Fruit fly (Drosophila melanogaster) whole organism, embryonic: Measurements from ENCODE around the gene Tet.

Experiments
- CG11560 ChIP-seq: fragments of 200-800 bp; sonication (Bioruptor generic); IDR thresholded peaks from 3 replicates; pipeline ENCODE4 v1.3.6; 2022; ENCODE audit warnings: missing biosample characterization, missing genetic modification characterization
- CG13894 ChIP-seq: fragments of 200-800 bp; sonication (Bioruptor generic); optimal IDR thresholded peaks from 3 replicates; lab custom pipeline; 2018; ENCODE audit warnings: missing biosample characterization, mild to moderate bottlenecking, missing genetic modification characterization, moderate library complexity
- CG17568 ChIP-seq: fragments of 200-800 bp; sonication (Bioruptor generic); optimal IDR thresholded peaks from 2 replicates; lab custom pipeline; 2018; ENCODE audit warnings: missing biosample characterization, mild to moderate bottlenecking, missing genetic modification characterization, moderate library complexity
- CG18476 ChIP-seq: fragments of 200-800 bp; sonication (Bioruptor generic); optimal IDR thresholded peaks from 2 replicates; lab custom pipeline; 2016; ENCODE audit warnings: missing biosample characterization, mild to moderate bottlenecking, missing genetic modification characterization
- CG30020 ChIP-seq: fragments of 200-800 bp; optimal IDR thresholded peaks from 2 replicates; lab custom pipeline; 2019; ENCODE audit warnings: missing biosample characterization, mild to moderate bottlenecking, missing genetic modification characterization, moderate library complexity
- CG6689 ChIP-seq: fragments of 200-800 bp; sonication (Bioruptor generic); IDR thresholded peaks from 2 replicates; pipeline ENCODE4 v1.3.6; 2022; ENCODE audit warnings: missing biosample characterization, missing genetic modification characterization
- CG6791 ChIP-seq: fragments of 200-800 bp; sonication (Bioruptor generic); IDR thresholded peaks from 3 replicates; pipeline ENCODE4 v1.3.6; 2022; ENCODE audit warnings: missing biosample characterization, missing genetic modification characterization; ENCODE audit not compliant: partially characterized antibody
- CG8290 ChIP-seq, 3 experiments: fragments of 200-800 bp; sonication (Bioruptor generic); optimal IDR thresholded peaks; 2 replicates each; lab custom pipeline; 2016 to 2019; ENCODE audit warnings: missing biosample characterization in 3 of 3, missing genetic modification characterization in 3 of 3, mild to moderate bottlenecking in 2 of 3, moderate library complexity in 1 of 3
- CG8944 ChIP-seq: fragments of 200-800 bp; sonication (Bioruptor generic); optimal IDR thresholded peaks from 3 replicates; lab custom pipeline; 2016; ENCODE audit warnings: missing biosample characterization, missing genetic modification characterization
- CG9932 ChIP-seq: fragments of 200-800 bp; sonication (Bioruptor generic); IDR thresholded peaks from 2 replicates; pipeline ENCODE4 v1.3.6; 2022; ENCODE audit warnings: missing biosample characterization, missing genetic modification characterization
- CHES-1-like ChIP-seq: fragments of 200-800 bp; sonication (Bioruptor generic); optimal IDR thresholded peaks from 2 replicates; lab custom pipeline; 2016; ENCODE audit warnings: missing biosample characterization, missing genetic modification characterization
- CoRest ChIP-seq: fragments of 200-800 bp; sonication (Bioruptor generic); optimal IDR thresholded peaks from 3 replicates; lab custom pipeline; 2018; ENCODE audit warnings: missing biosample characterization, mild to moderate bottlenecking, missing genetic modification characterization, moderate library complexity
- E2f2 ChIP-seq: fragments of 200-800 bp; sonication (Bioruptor generic); IDR thresholded peaks from 2 replicates; pipeline ENCODE4 v1.3.6; 2022; ENCODE audit warnings: missing biosample characterization, missing genetic modification characterization
- Elba2 ChIP-seq: fragments of 200-800 bp; sonication (Bioruptor generic); optimal IDR thresholded peaks from 3 replicates; lab custom pipeline; 2016; ENCODE audit warnings: missing biosample characterization, missing genetic modification characterization
- Fer2 ChIP-seq: fragments of 200-800 bp; sonication (Bioruptor generic); optimal IDR thresholded peaks from 2 replicates; lab custom pipeline; 2018; ENCODE audit warnings: missing biosample characterization, mild to moderate bottlenecking, missing genetic modification characterization, moderate library complexity
- Gsc ChIP-seq: fragments of 200-800 bp; sonication (Bioruptor generic); IDR thresholded peaks from 2 replicates; pipeline ENCODE4 v1.3.6; 2022; ENCODE audit warnings: missing biosample characterization, missing genetic modification characterization
- HLH3B ChIP-seq: fragments of 200-800 bp; sonication (Bioruptor generic); IDR thresholded peaks from 2 replicates; pipeline ENCODE4 v1.3.6; 2022; ENCODE audit warnings: missing biosample characterization, missing genetic modification characterization
- HmgD ChIP-seq: fragments of 200-800 bp; sonication (Bioruptor generic); optimal IDR thresholded peaks from 3 replicates; lab custom pipeline; 2016; ENCODE audit warnings: missing biosample characterization, missing genetic modification characterization
- Hr51 ChIP-seq, 2 experiments: fragments of 200-800 bp; sonication (Bioruptor generic); optimal IDR thresholded peaks; 2 replicates in 1 of 2; 3 replicates in 1 of 2; lab custom pipeline; 2016 to 2018; ENCODE audit warnings: missing biosample characterization in 2 of 2, missing genetic modification characterization in 2 of 2, mild to moderate bottlenecking in 1 of 2, moderate library complexity in 1 of 2
- Lhr ChIP-seq: fragments of 200-800 bp; sonication (Bioruptor generic); optimal IDR thresholded peaks from 3 replicates; lab custom pipeline; 2017; ENCODE audit warnings: mild to moderate bottlenecking, missing biosample characterization, missing genetic modification reagents, missing genetic modification characterization
- MTF-1 ChIP-seq: fragments of 200-800 bp; sonication (Bioruptor generic); optimal IDR thresholded peaks from 2 replicates; lab custom pipeline; 2018; ENCODE audit warnings: missing biosample characterization, mild to moderate bottlenecking, missing genetic modification characterization, borderline replicate concordance
- Myb ChIP-seq: fragments of 200-800 bp; sonication (Bioruptor generic); optimal IDR thresholded peaks from 2 replicates; lab custom pipeline; 2016; ENCODE audit warnings: missing biosample characterization, missing genetic modification characterization
- NFAT ChIP-seq: fragments of 200-800 bp; sonication (Bioruptor generic); IDR thresholded peaks from 2 replicates; pipeline ENCODE4 v1.3.6; 2022; ENCODE audit warnings: missing biosample characterization, missing genetic modification characterization
- Nf-YB ChIP-seq: fragments of 200-800 bp; sonication (Bioruptor generic); optimal IDR thresholded peaks from 3 replicates; lab custom pipeline; 2019; ENCODE audit warnings: missing biosample characterization, mild to moderate bottlenecking, missing genetic modification characterization, moderate library complexity
- Pdp1 ChIP-seq, 2 experiments: fragments of 200-800 bp; sonication (Bioruptor generic); optimal IDR thresholded peaks; 3 replicates each; lab custom pipeline; 2016; ENCODE audit warnings: missing biosample characterization in 2 of 2, missing genetic modification characterization in 2 of 2, mild to moderate bottlenecking in 1 of 2, moderate library complexity in 1 of 2
- Sin3A ChIP-seq: fragments of >200 bp; optimal IDR thresholded peaks from 2 replicates; lab custom pipeline; 2018
- Sry-δ ChIP-seq: fragments of 200-800 bp; sonication (Bioruptor generic); optimal IDR thresholded peaks from 2 replicates; lab custom pipeline; 2016; ENCODE audit warnings: missing biosample characterization, missing genetic modification characterization
- Vsx1 ChIP-seq: fragments of 200-800 bp; sonication (Bioruptor generic); optimal IDR thresholded peaks from 2 replicates; lab custom pipeline; 2017; ENCODE audit warnings: missing biosample characterization, mild to moderate bottlenecking, missing genetic modification characterization, missing genetic modification reagents
- abd-A ChIP-seq: fragments of 200-800 bp; sonication (Bioruptor generic); optimal IDR thresholded peaks from 3 replicates; lab custom pipeline; 2019; ENCODE audit warnings: missing biosample characterization, mild to moderate bottlenecking, missing genetic modification characterization, moderate library complexity
- ash1 ChIP-seq: fragments of 200-800 bp; sonication (Bioruptor generic); optimal IDR thresholded peaks from 2 replicates; lab custom pipeline; 2018; ENCODE audit warnings: missing biosample characterization, mild to moderate bottlenecking, missing genetic modification characterization
- btn ChIP-seq: fragments of 200-800 bp; sonication (Bioruptor generic); optimal IDR thresholded peaks from 2 replicates; lab custom pipeline; 2016; ENCODE audit warnings: missing biosample characterization, missing genetic modification characterization
- cg ChIP-seq: fragments of 200-800 bp; sonication (Bioruptor generic); optimal IDR thresholded peaks from 3 replicates; lab custom pipeline; 2019; ENCODE audit warnings: missing biosample characterization, mild to moderate bottlenecking, missing genetic modification characterization, moderate library complexity
- corto ChIP-seq: fragments of 200-800 bp; sonication (Bioruptor generic); optimal IDR thresholded peaks from 2 replicates; lab custom pipeline; 2016; ENCODE audit warnings: missing biosample characterization, mild to moderate bottlenecking, missing genetic modification characterization, moderate library complexity
- cwo ChIP-seq: fragments of 200-800 bp; sonication (Bioruptor generic); optimal IDR thresholded peaks from 3 replicates; lab custom pipeline; 2017; ENCODE audit warnings: missing biosample characterization, missing genetic modification characterization, mild to moderate bottlenecking, moderate library complexity, missing genetic modification reagents
- dm ChIP-seq: fragments of 200-800 bp; sonication (Bioruptor generic); optimal IDR thresholded peaks from 3 replicates; lab custom pipeline; 2016; ENCODE audit warnings: missing biosample characterization, missing genetic modification characterization
- grn ChIP-seq: fragments of 200-800 bp; sonication (Bioruptor generic); optimal IDR thresholded peaks from 3 replicates; lab custom pipeline; 2017; ENCODE audit warnings: missing biosample characterization, missing genetic modification characterization
- lbe ChIP-seq: fragments of 200-800 bp; sonication (Bioruptor generic); optimal IDR thresholded peaks from 2 replicates; lab custom pipeline; 2016; ENCODE audit warnings: missing biosample characterization, mild to moderate bottlenecking, missing genetic modification characterization
- nom ChIP-seq: fragments of 200-800 bp; sonication (Bioruptor generic); optimal IDR thresholded peaks from 2 replicates; lab custom pipeline; 2017; ENCODE audit warnings: missing biosample characterization, missing genetic modification characterization, mild to moderate bottlenecking, moderate library complexity, missing genetic modification reagents
- pnt ChIP-seq: fragments of 200-800 bp; sonication (Bioruptor generic); optimal IDR thresholded peaks from 3 replicates; lab custom pipeline; 2016; ENCODE audit warnings: missing biosample characterization, missing genetic modification characterization
- row ChIP-seq: fragments of 200-800 bp; sonication (Bioruptor generic); IDR thresholded peaks from 3 replicates; pipeline ENCODE4 v1.3.6; 2022; ENCODE audit warnings: missing biosample characterization, missing genetic modification characterization
- schlank ChIP-seq: fragments of 200-800 bp; sonication (Bioruptor generic); optimal IDR thresholded peaks from 2 replicates; lab custom pipeline; 2018; ENCODE audit warnings: missing biosample characterization, mild to moderate bottlenecking, missing genetic modification characterization
- so ChIP-seq: fragments of 200-800 bp; sonication (Bioruptor generic); IDR thresholded peaks from 3 replicates; pipeline ENCODE4 v1.3.6; 2022; ENCODE audit warnings: missing biosample characterization, missing genetic modification characterization
- sqz ChIP-seq: fragments of 200-800 bp; sonication (Bioruptor generic); optimal IDR thresholded peaks from 3 replicates; lab custom pipeline; 2018; ENCODE audit warnings: missing biosample characterization, mild to moderate bottlenecking, missing genetic modification characterization
- ttk ChIP-seq: fragments of 200-800 bp; sonication (Bioruptor generic); IDR thresholded peaks from 2 replicates; pipeline ENCODE4 v2.1.2; 2022; ENCODE audit warnings: missing biosample characterization, missing genetic modification characterization
- tup ChIP-seq: fragments of 200-800 bp; sonication (Bioruptor generic); optimal IDR thresholded peaks from 2 replicates; lab custom pipeline; 2016; ENCODE audit warnings: missing biosample characterization, mild to moderate bottlenecking, missing genetic modification characterization, moderate library complexity

Tet gene

DNA sequence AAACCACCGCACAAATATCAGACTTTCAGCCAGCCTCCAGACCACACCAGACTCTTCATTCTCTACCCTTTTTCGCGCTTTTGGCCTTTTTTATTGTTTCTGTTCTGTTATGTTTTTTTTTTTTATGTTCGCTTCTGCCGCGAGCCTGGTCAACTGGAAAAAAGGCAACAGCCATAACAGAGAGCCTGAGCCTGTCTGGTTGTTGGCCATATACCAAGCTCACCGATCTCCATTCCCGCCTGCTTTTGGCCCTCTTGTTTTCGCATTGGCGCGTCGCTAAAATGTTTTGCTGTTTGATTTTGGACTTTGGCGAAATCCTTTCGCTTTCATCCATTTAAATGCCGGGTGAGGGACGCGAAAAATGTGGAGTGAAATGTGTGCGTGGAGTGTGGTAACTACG, 45.3 kb downstream of the Tet start:
- TF ChIP-seq Gsc (GFP tag; lab: Robert Waterston, UW) (no peak), lbe (GFP tag; lab: Kevin White, UChicago) (peak; percentile 24), CG6689 (GFP tag; lab: Robert Waterston, UW) (no peak), nom (GFP tag; lab: Kevin White, UChicago) (peak; percentile 78), corto (GFP tag; lab: Kevin White, UChicago) (peak; percentile 60), grn (no peak), Myb (GFP tag; lab: Kevin White, UChicago) (no peak), HmgD (no peak), Sry-δ (GFP tag; lab: Kevin White, UChicago) (no peak)

DNA sequence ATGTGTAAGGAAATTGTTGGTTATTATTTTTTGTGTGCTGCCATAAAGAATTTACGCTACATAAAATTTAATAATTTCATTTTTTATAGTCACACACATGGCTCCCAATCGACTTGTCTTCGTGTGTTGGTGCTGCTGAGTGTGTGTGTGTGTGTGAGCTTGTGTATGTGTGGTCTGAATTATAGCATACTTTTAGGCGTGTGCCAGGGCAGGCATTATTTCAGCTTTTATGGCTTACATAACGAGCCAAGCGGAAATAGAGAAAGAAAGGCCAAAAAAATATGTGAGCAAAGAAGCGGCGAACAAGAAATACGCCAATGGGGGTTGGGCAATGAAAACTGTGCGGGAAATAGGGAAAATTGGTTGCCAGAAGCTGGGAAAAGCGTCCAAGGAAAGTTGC, 46.7 kb downstream of the Tet start:
- TF ChIP-seq Sry-δ (GFP tag; lab: Kevin White, UChicago): no peak
- no peak for TF ChIP-seq Myb (GFP tag; lab: Kevin White, UChicago)
- no peak for TF ChIP-seq so (GFP tag; lab: Robert Waterston, UW)
- peak; percentile 6 for TF ChIP-seq CG8290 (GFP tag; optimal IDR thresholded peaks at IDR 0.05; lab: Kevin White, UChicago)
- TF ChIP-seq CG8290 (tag; optimal IDR thresholded peaks at IDR 0.05; lab: Kevin White, UChicago): peak in 1 of 2 experiments; percentile 88
- no peak for TF ChIP-seq NFAT (GFP tag; lab: Robert Waterston, UW)
- no peak for TF ChIP-seq Elba2 (GFP tag; lab: Kevin White, UChicago)
- no peak for TF ChIP-seq CG18476 (GFP tag; lab: Kevin White, UChicago)
- 0 out of 3 replicates have a peak, but pooled peaks have one; percentile 15 for TF ChIP-seq CG6791 (GFP tag; lab: Robert Waterston, UW)
- TF ChIP-seq E2f2 (GFP tag; lab: Robert Waterston, UW): no peak
- TF ChIP-seq btn (GFP tag; lab: Kevin White, UChicago): no peak
- peak; percentile 45 for TF ChIP-seq CG13894
- no peak for TF ChIP-seq CoRest (tag; lab: Kevin White, UChicago)
- no peak for TF ChIP-seq ttk (GFP tag; lab: Robert Waterston, UW)
- TF ChIP-seq ash1: no peak
- no peak for TF ChIP-seq cwo (GFP tag; lab: Kevin White, UChicago)
- no peak for TF ChIP-seq CG30020
- no peak for TF ChIP-seq Hr51 (GFP tag; optimal IDR thresholded peaks at IDR 0.05; lab: Kevin White, UChicago)
- TF ChIP-seq CG8944 (GFP tag; lab: Kevin White, UChicago): no peak
- no peak for TF ChIP-seq CG17568 (GFP tag; lab: Kevin White, UChicago)
- no peak for TF ChIP-seq pnt
- TF ChIP-seq abd-A (tag; lab: Kevin White, UChicago): peak; percentile 78
- peak; percentile 23 for TF ChIP-seq cg (GFP tag; lab: Kevin White, UChicago)
- no peak for TF ChIP-seq CG9932 (GFP tag; lab: Robert Waterston, UW)
- TF ChIP-seq lbe (GFP tag; lab: Kevin White, UChicago): no peak
- no peak for TF ChIP-seq Nf-YB (GFP tag; lab: Kevin White, UChicago)
- no peak for TF ChIP-seq Lhr (GFP tag; lab: Kevin White, UChicago)
- TF ChIP-seq HLH3B (GFP tag; lab: Robert Waterston, UW): no peak
- TF ChIP-seq Pdp1 (GFP tag; optimal IDR thresholded peaks at IDR 0.05; lab: Kevin White, UChicago): peak in 1 of 2 experiments; percentile 36
- no peak for TF ChIP-seq tup (GFP tag; lab: Kevin White, UChicago)
- TF ChIP-seq Vsx1: no peak
- TF ChIP-seq dm (GFP tag; lab: Kevin White, UChicago): no peak
- TF ChIP-seq Fer2: no peak
- no peak for TF ChIP-seq Sin3A (lab: Kevin White, UChicago)
- no peak for TF ChIP-seq MTF-1 (GFP tag; lab: Kevin White, UChicago)
- TF ChIP-seq row: no peak
- no peak for TF ChIP-seq CHES-1-like (GFP tag; lab: Kevin White, UChicago)
- no peak for TF ChIP-seq CG11560 (tag; lab: Robert Waterston, UW)
- TF ChIP-seq sqz (GFP tag; lab: Kevin White, UChicago): no peak
- TF ChIP-seq schlank: no peak
